Fruit fly (Drosophila melanogaster) whole organism, adult: ENCODE measurements around the gene pps.

Experiments
- CG7101 ChIP-seq: fragments of 200-800 bp; sonication (Bioruptor generic); optimal IDR thresholded peaks from 2 replicates; lab custom pipeline; 2018; ENCODE audit warnings: missing biosample characterization, mild to moderate bottlenecking, missing genetic modification characterization, moderate library complexity
- kay ChIP-seq: fragments of 200-800 bp; sonication (Bioruptor generic); peaks from one replicate; lab custom pipeline; 2016; ENCODE audit warnings: missing biosample characterization, missing genetic modification characterization, borderline replicate concordance

dm6 chr3R:12372800-12373199 lies 40.8 kb upstream of the pps start, which contains the start of gene GstD3:
- TF ChIP-seq kay (GFP tag; lab: Kevin White, UChicago) = peak; percentile 50
- no peak for TF ChIP-seq CG7101 (tag; lab: Kevin White, UChicago)
